Worm (Caenorhabditis elegans): Measurements from ENCODE around the gene nsy-4.

DNA sequence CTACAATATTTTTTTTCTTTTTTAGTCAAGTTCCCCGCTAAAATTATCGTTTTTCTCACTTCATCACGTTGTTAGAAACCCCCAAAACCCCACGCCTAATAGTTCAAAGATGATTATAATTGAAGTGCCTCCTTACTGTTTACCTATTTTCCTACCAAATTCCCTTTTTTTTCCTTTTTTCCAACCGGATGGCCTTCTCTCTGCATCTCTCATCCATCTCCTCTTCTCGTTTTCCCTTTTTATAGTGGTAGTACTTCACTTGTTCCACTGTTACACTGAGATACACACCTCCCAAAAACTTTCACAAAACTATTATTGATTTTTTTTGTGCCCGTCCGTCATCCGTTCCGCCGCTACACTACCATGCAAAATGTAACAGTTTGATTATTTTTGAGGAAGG lies at the start of gene nsy-4:
- no peak for TF ChIP-seq mls-2 (tag; optimal IDR thresholded peaks at IDR 0.05)
- no peak for TF ChIP-seq pha-4 (tag; optimal IDR thresholded peaks at IDR 0.05)
- no peak for TF ChIP-seq nhr-237 (tag; optimal IDR thresholded peaks at IDR 0.05)
- TF ChIP-seq elt-1 (tag; optimal IDR thresholded peaks at IDR 0.05; ENCODE audit: borderline replicate concordance, insufficient read depth) = no peak
- TF ChIP-seq unc-62 (GFP tag; optimal IDR thresholded peaks at IDR 0.05) = no peak
- no peak for TF ChIP-seq ztf-11 (tag; optimal IDR thresholded peaks at IDR 0.05)
- no peak for TF ChIP-seq ceh-39 (tag; optimal IDR thresholded peaks at IDR 0.05)
- TF ChIP-seq lsy-2 (tag; optimal IDR thresholded peaks at IDR 0.05) = no peak
- no peak for TF ChIP-seq snpc-4 (tag; optimal IDR thresholded peaks at IDR 0.05)
- no peak for TF ChIP-seq unc-120 (tag; optimal IDR thresholded peaks at IDR 0.05; ENCODE audit: poor library complexity, severe bottlenecking)
- no peak for TF ChIP-seq nhr-76 (tag; optimal IDR thresholded peaks at IDR 0.05)
- no peak for TF ChIP-seq lin-13 (tag; optimal IDR thresholded peaks at IDR 0.05)
- no peak for TF ChIP-seq blmp-1 (tag; optimal IDR thresholded peaks at IDR 0.05)

Measured in whole organism, mixed stage, embryonic.